Worm (Caenorhabditis elegans): ENCODE results near the gene ZK1307.8.
A peak's percentile ranks its signal among the peaks of the same experiment; 100 is the strongest.

ZK1307.8 gene

DNA sequence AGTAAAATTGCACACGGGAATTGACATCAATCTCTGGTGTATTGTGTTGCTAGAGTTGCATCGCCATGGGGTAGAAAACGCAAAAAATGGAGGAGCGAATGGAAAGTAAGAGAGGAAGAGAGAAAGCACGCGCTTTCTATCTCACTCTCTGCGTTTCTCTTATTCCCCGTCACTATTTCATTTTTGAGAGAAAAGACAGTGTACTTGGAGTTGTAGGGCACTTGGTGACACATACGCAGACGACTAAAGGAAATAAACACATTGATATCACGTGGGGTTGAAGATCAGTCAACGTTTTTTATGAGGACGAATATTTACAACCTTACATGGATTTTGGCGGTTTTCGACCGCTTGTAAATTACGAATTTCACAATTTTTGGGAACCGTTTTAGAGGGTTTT is 21.0 kb upstream of the ZK1307.8 start (continued):
- peak; percentile 66 for TF ChIP-seq egl-13 (tag; optimal IDR thresholded peaks at IDR 0.05)
- TF ChIP-seq ztf-11 (tag; optimal IDR thresholded peaks at IDR 0.05), result no peak
- TF ChIP-seq aha-1 (tag; optimal IDR thresholded peaks at IDR 0.05), result no peak
- no peak for TF ChIP-seq efl-3 (GFP tag; optimal IDR thresholded peaks at IDR 0.05)
- TF ChIP-seq dsc-1 (tag; optimal IDR thresholded peaks at IDR 0.05), result peak; percentile 74
- TF ChIP-seq C16A3.4 (tag; optimal IDR thresholded peaks at IDR 0.05), result peak; percentile 97
- TF ChIP-seq sup-37 (GFP tag; optimal IDR thresholded peaks at IDR 0.05), result peak; percentile 66
- TF ChIP-seq skn-1 (tag; optimal IDR thresholded peaks at IDR 0.05), result peak; percentile 94
- TF ChIP-seq hpl-2 (GFP tag; optimal IDR thresholded peaks at IDR 0.05), result peak; percentile 71
- peak; percentile 99 for TF ChIP-seq nhr-11 (tag; optimal IDR thresholded peaks at IDR 0.05)
- TF ChIP-seq grh-1 (GFP tag; IDR thresholded peaks at IDR 0.05), result peak; percentile 85
- TF ChIP-seq mep-1 (tag; optimal IDR thresholded peaks at IDR 0.05), result peak; percentile 98
- peak; percentile 99 for TF ChIP-seq nhr-19 (GFP tag; conservative IDR thresholded peaks at IDR 0.05)
- TF ChIP-seq nhr-76 (tag; optimal IDR thresholded peaks at IDR 0.05), result no peak
- peak; percentile 71 for TF ChIP-seq mab-9 (GFP tag; IDR thresholded peaks at IDR 0.05)
- TF ChIP-seq nhr-77 (tag; optimal IDR thresholded peaks at IDR 0.05), result peak; percentile 88
- TF ChIP-seq lsy-2 (tag; optimal IDR thresholded peaks at IDR 0.05), result peak; percentile 90 to 96
- TF ChIP-seq nhr-28 (tag; optimal IDR thresholded peaks at IDR 0.05), result peak; percentile 9
- no peak for TF ChIP-seq C34B4.2 (tag; optimal IDR thresholded peaks at IDR 0.05)
- peak; percentile 100 for TF ChIP-seq nhr-85 (tag)
- peak; percentile 29 for TF ChIP-seq ceh-63 (GFP tag; optimal IDR thresholded peaks at IDR 0.05)
- TF ChIP-seq unc-86 (tag; optimal IDR thresholded peaks at IDR 0.05), result peak; percentile 76
- no peak for TF ChIP-seq aly-2 (tag; optimal IDR thresholded peaks at IDR 0.05)
- TF ChIP-seq snpc-4 (tag; optimal IDR thresholded peaks at IDR 0.05), result peak; percentile 74
- no peak for TF ChIP-seq pag-3 (tag; optimal IDR thresholded peaks at IDR 0.05; ENCODE audit: borderline replicate concordance, insufficient read depth)
- peak; percentile 95 for TF ChIP-seq jun-1 (tag; optimal IDR thresholded peaks at IDR 0.05)
- TF ChIP-seq elt-2 (tag; optimal IDR thresholded peaks at IDR 0.05), result peak; percentile 84
- TF ChIP-seq ceh-8 (GFP tag; optimal IDR thresholded peaks at IDR 0.05), result peak; percentile 41
- peak; percentile 72 for TF ChIP-seq sox-4 (tag; optimal IDR thresholded peaks at IDR 0.05)
- TF ChIP-seq fkh-4 (tag; optimal IDR thresholded peaks at IDR 0.05; ENCODE audit: borderline replicate concordance), result no peak
- peak; percentile 40 for TF ChIP-seq vab-15 (tag; optimal IDR thresholded peaks at IDR 0.05)
- TF ChIP-seq alr-1 (tag; optimal IDR thresholded peaks at IDR 0.05; ENCODE audit: borderline replicate concordance), result no peak
- TF ChIP-seq zag-1 (tag; optimal IDR thresholded peaks at IDR 0.05), result peak; percentile 69
- peak; percentile 79 for TF ChIP-seq isw-1 (GFP tag; IDR thresholded peaks at IDR 0.05)
- no peak for TF ChIP-seq nhr-84 (tag; optimal IDR thresholded peaks at IDR 0.05)
- peak; percentile 99 for TF ChIP-seq snu-23 (GFP tag; optimal IDR thresholded peaks at IDR 0.05)
- peak; percentile 5 for TF ChIP-seq unc-30 (tag; optimal IDR thresholded peaks at IDR 0.05)
- TF ChIP-seq dpl-1 (GFP tag; optimal IDR thresholded peaks at IDR 0.05), result peak; percentile 71 to 79 (median 75)
- peak; percentile 95 for TF ChIP-seq nhr-47 (tag; optimal IDR thresholded peaks at IDR 0.05)

DNA sequence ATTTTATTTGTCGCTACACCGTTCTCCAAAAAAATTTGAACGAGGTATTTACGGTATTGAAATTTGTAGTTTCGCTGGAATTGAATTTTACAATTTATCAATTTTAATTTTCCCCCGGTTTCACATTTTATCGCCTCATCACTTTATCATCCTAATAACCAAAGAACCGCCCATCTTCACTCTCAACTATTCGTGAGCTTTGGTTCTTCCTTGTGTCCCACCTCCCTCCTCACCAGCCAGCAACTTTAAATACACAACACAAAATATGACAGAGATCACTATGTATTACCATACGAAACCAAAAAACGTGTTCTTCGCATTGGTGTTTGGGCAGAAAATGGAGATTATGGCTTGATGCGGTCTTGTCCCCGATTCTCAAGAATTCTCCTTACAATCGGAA is 20.4 kb upstream of the ZK1307.8 start:
- TF ChIP-seq lin-35 (GFP tag; optimal IDR thresholded peaks at IDR 0.05), result peak in 1 of 2 experiments; percentile 65
- peak; percentile 45 for TF ChIP-seq ama-1 (optimal IDR thresholded peaks at IDR 0.05)
- TF ChIP-seq lsy-2 (tag; optimal IDR thresholded peaks at IDR 0.05), result peak in 1 of 2 experiments; percentile 4
- peak; percentile 8 for TF ChIP-seq lin-14 (GFP tag; optimal IDR thresholded peaks at IDR 0.05)
- TF ChIP-seq blmp-1 (tag; optimal IDR thresholded peaks at IDR 0.05), result peak; percentile 44
- TF ChIP-seq nhr-19 (GFP tag; conservative IDR thresholded peaks at IDR 0.05), result peak; percentile 71
- TF ChIP-seq nhr-20 (tag; optimal IDR thresholded peaks at IDR 0.05), result peak; percentile 55
- TF ChIP-seq tbx-2 (tag; optimal IDR thresholded peaks at IDR 0.05), result no peak
- peak in 1 of 2 experiments; percentile 11 for TF ChIP-seq mdl-1 (tag; optimal IDR thresholded peaks at IDR 0.05)
- peak; percentile 0 for TF ChIP-seq elt-2 (tag; optimal IDR thresholded peaks at IDR 0.05)
- no peak for TF ChIP-seq ceh-90 (tag; optimal IDR thresholded peaks at IDR 0.05)
- TF ChIP-seq snu-23 (GFP tag; optimal IDR thresholded peaks at IDR 0.05), result peak; percentile 27
- peak in 1 of 3 experiments; percentile 10 for TF ChIP-seq dpl-1 (GFP tag; optimal IDR thresholded peaks at IDR 0.05)
- peak; percentile 14 for TF ChIP-seq C16A3.4 (tag; optimal IDR thresholded peaks at IDR 0.05)
- TF ChIP-seq sup-37 (GFP tag; optimal IDR thresholded peaks at IDR 0.05), result no peak

Measured in whole organism, L1 larva.